Worm (Caenorhabditis elegans) whole organism, L4 larva: ENCODE data around the gene crh-1.

Experiments
- F49E8.2 ChIP-seq: sonication (generic microtip); optimal IDR thresholded peaks from 2 replicates; lab custom pipeline; 2016; ENCODE audit warnings: missing compliant biosample characterization, mild to moderate bottlenecking, missing genetic modification characterization, borderline replicate concordance
- Y75B8A.6 ChIP-seq: fragments of 200-800 bp; sonication (Bioruptor generic); IDR thresholded peaks from 2 replicates; pipeline ENCODE4 v1.3.6; 2022; ENCODE audit warnings: missing genetic modification reagents, missing genetic modification characterization, missing compliant biosample characterization
- ZK546.5 ChIP-seq, 2 experiments: sonication (generic microtip); optimal IDR thresholded peaks; 2 replicates each; lab custom pipeline; 2017; ENCODE audit warnings: missing biosample characterization in 2 of 2, missing genetic modification characterization in 2 of 2
- aly-2 ChIP-seq: sonication (generic microtip); optimal IDR thresholded peaks from 2 replicates; lab custom pipeline; 2018; ENCODE audit warnings: missing biosample characterization, missing genetic modification characterization
- cey-2 ChIP-seq: sonication (generic microtip); optimal IDR thresholded peaks from 3 replicates; lab custom pipeline; 2017; ENCODE audit warnings: missing genetic modification characterization, mild to moderate bottlenecking, missing compliant biosample characterization, antibody characterized with exemption, borderline replicate concordance; ENCODE audit not compliant: insufficient read depth
- daf-12 ChIP-seq: fragments of 150-350 bp; optimal IDR thresholded peaks from 2 replicates; lab custom pipeline; 2014; ENCODE audit warnings: missing biosample characterization, missing genetic modification reagents, missing genetic modification characterization
- dpl-1 ChIP-seq: fragments of 150-350 bp; optimal IDR thresholded peaks from 2 replicates; lab custom pipeline; 2014; ENCODE audit warnings: missing biosample characterization, missing genetic modification reagents, missing genetic modification characterization
- egl-27 ChIP-seq: sonication (generic microtip); optimal IDR thresholded peaks from 3 replicates; lab custom pipeline; 2017; ENCODE audit warnings: missing biosample characterization, missing genetic modification reagents, missing genetic modification characterization
- fkh-10 ChIP-seq: fragments of 150-350 bp; optimal IDR thresholded peaks from 2 replicates; lab custom pipeline; 2014; ENCODE audit warnings: missing biosample characterization, missing genetic modification reagents, missing genetic modification characterization
- lin-13 ChIP-seq: fragments of 150-350 bp; optimal IDR thresholded peaks from 2 replicates; lab custom pipeline; 2014; ENCODE audit warnings: missing biosample characterization, missing genetic modification reagents, missing genetic modification characterization
- lin-39 ChIP-seq: fragments of 150-350 bp; optimal IDR thresholded peaks from 2 replicates; lab custom pipeline; 2014; ENCODE audit warnings: missing biosample characterization, missing genetic modification reagents, missing genetic modification characterization
- lsy-2 ChIP-seq, 2 experiments: fragments of 150-350 bp in 1 of 2; sonication (generic microtip) in 1 of 2; optimal IDR thresholded peaks; 2 replicates each; lab custom pipeline; 2014 to 2017; ENCODE audit warnings: missing biosample characterization in 2 of 2, missing genetic modification characterization in 2 of 2
- skn-1 ChIP-seq: fragments of 150-350 bp; optimal IDR thresholded peaks from 2 replicates; lab custom pipeline; 2014; ENCODE audit warnings: missing biosample characterization, missing genetic modification characterization
- unc-62 ChIP-seq, 3 experiments: fragments of 150-350 bp in 1 of 3; sonication (generic microtip); optimal IDR thresholded peaks in 2 of 3; peaks in 1 of 3; 1 replicate in 1 of 3; 2 replicates in 2 of 3; lab custom pipeline; 2014 to 2017; ENCODE audit warnings: missing biosample characterization in 3 of 3, missing genetic modification characterization in 3 of 3, missing genetic modification reagents in 3 of 3, missing genotype in 1 of 3

DNA sequence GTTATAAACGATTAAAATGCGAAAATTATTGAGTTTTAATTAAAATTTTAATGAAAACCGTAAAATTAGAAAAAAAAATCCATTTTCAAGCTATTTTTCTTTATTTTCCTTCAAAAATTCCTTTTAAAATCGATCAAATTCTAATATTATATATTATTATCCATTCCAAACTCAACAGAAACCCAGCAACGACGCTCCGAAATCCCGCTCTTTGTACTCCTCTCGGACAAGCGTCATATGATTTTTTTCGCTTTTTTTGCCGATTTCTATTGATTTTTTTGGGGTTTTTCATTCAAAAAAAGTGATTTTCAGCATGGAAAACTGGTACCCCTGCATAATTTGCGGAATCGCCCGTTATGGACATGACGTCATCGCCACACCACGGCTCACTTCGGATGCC lies 41.1 kb upstream of the crh-1 start, which contains the start of gene ceh-91:
- TF ChIP-seq lsy-2 (tag; optimal IDR thresholded peaks at IDR 0.05; lab: Kevin White, UChicago) (no peak), aly-2 (tag; lab: Kevin White, UChicago) (no peak), lin-39 (tag; lab: Kevin White, UChicago) (no peak), unc-62 (GFP tag; optimal IDR thresholded peaks at IDR 0.05 in 1 of 2; lab: Kevin White, UChicago) (no peak), unc-62 (tag; optimal IDR thresholded peaks at IDR 0.05; lab: Kevin White, UChicago) (no peak), skn-1 (no peak), daf-12 (tag; lab: Kevin White, UChicago) (no peak), cey-2 (tag; lab: Kevin White, UChicago) (no peak), ZK546.5 (tag; optimal IDR thresholded peaks at IDR 0.05; lab: Kevin White, UChicago) (no peak), lin-13 (GFP tag; lab: Kevin White, UChicago) (no peak), dpl-1 (GFP tag; lab: Kevin White, UChicago) (no peak), F49E8.2 (tag; lab: Kevin White, UChicago) (no peak), fkh-10 (GFP tag; lab: Kevin White, UChicago) (no peak), egl-27 (tag; lab: Kevin White, UChicago) (no peak), Y75B8A.6 (GFP tag; lab: Robert Waterston, UW) (no peak)
